Fruit fly (Drosophila melanogaster) whole organism, wandering third instar larva: ENCODE measurements around the gene CG10366.

Experiments
- Abd-B ChIP-seq: fragments of >200 bp; optimal IDR thresholded peaks from 2 replicates; lab custom pipeline; 2017; ENCODE audit warnings: missing biosample characterization, missing genetic modification characterization
- CG9705 ChIP-seq: fragments of 200-800 bp; sonication (Bioruptor generic); optimal IDR thresholded peaks from 2 replicates; lab custom pipeline; 2018; ENCODE audit warnings: missing biosample characterization, mild to moderate bottlenecking, missing genetic modification characterization
- CrebA ChIP-seq: fragments of 200-800 bp; sonication (Bioruptor generic); optimal IDR thresholded peaks from 2 replicates; lab custom pipeline; 2016; ENCODE audit warnings: missing biosample characterization, mild to moderate bottlenecking, missing genetic modification characterization, borderline replicate concordance
- Dfd ChIP-seq: fragments of >200 bp; optimal IDR thresholded peaks from 2 replicates; lab custom pipeline; 2017; ENCODE audit warnings: missing biosample characterization, missing genetic modification characterization
- GATAd ChIP-seq: sonication (Bioruptor generic); optimal IDR thresholded peaks from 2 replicates; lab custom pipeline; 2016; ENCODE audit warnings: missing biosample characterization, missing genetic modification characterization
- HLH106 ChIP-seq: fragments of 200-800 bp; optimal IDR thresholded peaks from 3 replicates; lab custom pipeline; 2019; ENCODE audit warnings: missing biosample characterization, mild to moderate bottlenecking, missing genetic modification characterization, moderate library complexity
- Hnf4 ChIP-seq: fragments of 200-800 bp; sonication (Bioruptor generic); optimal IDR thresholded peaks from 2 replicates; lab custom pipeline; 2016; ENCODE audit warnings: missing biosample characterization, mild to moderate bottlenecking, missing genetic modification characterization
- Hr83 ChIP-seq: fragments of 200-300 bp; sonication (Bioruptor generic); optimal IDR thresholded peaks from 2 replicates; lab custom pipeline; 2016; ENCODE audit warnings: missing biosample characterization, mild to moderate bottlenecking, missing genetic modification characterization, moderate library complexity; ENCODE audit not compliant: poor library complexity, severe bottlenecking
- Jra ChIP-seq: sonication (Bioruptor generic); optimal IDR thresholded peaks from 2 replicates; lab custom pipeline; 2016; ENCODE audit warnings: missing biosample characterization, missing genetic modification characterization
- Mio ChIP-seq: sonication (Bioruptor generic); optimal IDR thresholded peaks from 2 replicates; lab custom pipeline; 2016; ENCODE audit warnings: missing biosample characterization, missing genetic modification characterization
- N ChIP-seq: fragments of >200 bp; optimal IDR thresholded peaks from 2 replicates; lab custom pipeline; 2018; ENCODE audit warnings: missing biosample characterization, missing external identifiers, missing genetic modification characterization
- OdsH ChIP-seq: fragments of 200-800 bp; sonication (Bioruptor generic); optimal IDR thresholded peaks from 2 replicates; lab custom pipeline; 2016; ENCODE audit warnings: missing biosample characterization, mild to moderate bottlenecking, missing genetic modification characterization
- Rel ChIP-seq, 2 experiments: fragments of 200-800 bp; sonication (Bioruptor generic) in 1 of 2; optimal IDR thresholded peaks; 2 replicates in 1 of 2; 3 replicates in 1 of 2; lab custom pipeline; 2016 to 2019; ENCODE audit warnings: mild to moderate bottlenecking in 2 of 2, missing biosample characterization in 2 of 2, missing genetic modification characterization in 2 of 2, moderate library complexity in 1 of 2
- Sp1 ChIP-seq: fragments of 200-800 bp; sonication (Bioruptor generic); optimal IDR thresholded peaks from 3 replicates; lab custom pipeline; 2019; ENCODE audit warnings: missing biosample characterization, mild to moderate bottlenecking, missing genetic modification characterization, moderate library complexity
- br ChIP-seq: fragments of 200-800 bp; sonication (Bioruptor generic); optimal IDR thresholded peaks from 2 replicates; lab custom pipeline; 2016; ENCODE audit warnings: missing biosample characterization, missing genetic modification characterization
- brk ChIP-seq: fragments of 200-800 bp; sonication (Bioruptor generic); optimal IDR thresholded peaks from 2 replicates; lab custom pipeline; 2016; ENCODE audit warnings: missing biosample characterization, mild to moderate bottlenecking, missing genetic modification characterization
- dmrt93B ChIP-seq: fragments of 200-800 bp; sonication (Bioruptor generic); optimal IDR thresholded peaks from 2 replicates; lab custom pipeline; 2018; ENCODE audit warnings: missing biosample characterization, mild to moderate bottlenecking, missing genetic modification characterization
- dsf ChIP-seq: sonication (Bioruptor generic); optimal IDR thresholded peaks from 2 replicates; lab custom pipeline; 2016; ENCODE audit warnings: missing biosample characterization, missing genetic modification characterization, borderline replicate concordance
- ey ChIP-seq: fragments of 200-800 bp; sonication (Bioruptor generic); optimal IDR thresholded peaks from 2 replicates; lab custom pipeline; 2016; ENCODE audit warnings: missing biosample characterization, missing genetic modification characterization
- foxo ChIP-seq, 2 experiments: fragments of 200-800 bp; sonication (Bioruptor generic); optimal IDR thresholded peaks; 2 replicates in 1 of 2; 3 replicates in 1 of 2; lab custom pipeline; 2016 to 2017; ENCODE audit warnings: missing biosample characterization in 2 of 2, missing genetic modification characterization in 2 of 2
- fru ChIP-seq: fragments of 200-800 bp; sonication (Bioruptor generic); optimal IDR thresholded peaks from 3 replicates; lab custom pipeline; 2016; ENCODE audit warnings: missing biosample characterization, mild to moderate bottlenecking, missing genetic modification characterization
- h ChIP-seq: fragments of 200-800 bp; sonication (Bioruptor generic); optimal IDR thresholded peaks from 3 replicates; lab custom pipeline; 2016; ENCODE audit warnings: missing biosample characterization, mild to moderate bottlenecking, missing genetic modification characterization
- lola ChIP-seq: fragments of >200 bp; optimal IDR thresholded peaks from 2 replicates; lab custom pipeline; 2017; ENCODE audit warnings: missing biosample characterization, missing genetic modification characterization
- psq ChIP-seq: fragments of 200-800 bp; sonication (Bioruptor generic); optimal IDR thresholded peaks from 3 replicates; lab custom pipeline; 2017; ENCODE audit warnings: missing biosample characterization, mild to moderate bottlenecking, missing genetic modification characterization, moderate library complexity
- rgr ChIP-seq: fragments of 200-800 bp; sonication (Bioruptor generic); optimal IDR thresholded peaks from 3 replicates; lab custom pipeline; 2016; ENCODE audit warnings: missing biosample characterization, mild to moderate bottlenecking, missing genetic modification characterization
- sv ChIP-seq: fragments of 200-800 bp; sonication (Bioruptor generic); optimal IDR thresholded peaks from 3 replicates; lab custom pipeline; 2016; ENCODE audit warnings: missing biosample characterization, missing genetic modification characterization
- tai ChIP-seq: sonication (Bioruptor generic); optimal IDR thresholded peaks from 2 replicates; lab custom pipeline; 2016; ENCODE audit warnings: missing biosample characterization, missing genetic modification characterization
- usp ChIP-seq: fragments of >200 bp; optimal IDR thresholded peaks from 2 replicates; lab custom pipeline; 2017; ENCODE audit warnings: missing biosample characterization, missing genetic modification characterization
- woc ChIP-seq: sonication (Bioruptor generic); optimal IDR thresholded peaks from 2 replicates; lab custom pipeline; 2016; ENCODE audit warnings: missing biosample characterization, mild to moderate bottlenecking, missing genetic modification characterization

CG10366 gene

dm6 chr2L:19586436-19587333, 2.6 kb downstream of the CG10366 start, which contains the start of gene Lar:
Gene Lar, plus strand, starts transcription at chr2L:19586623.
- TF ChIP-seq usp (no peak), Hr83 (GFP tag; lab: Kevin White, UChicago) (peak; percentile 72), Sp1 (GFP tag; lab: Kevin White, UChicago) (peak; percentile 55), fru (peak; percentile 61), Jra (GFP tag; lab: Kevin White, UChicago) (no peak), dsf (no peak), ey (peak; percentile 55), h (GFP tag; lab: Kevin White, UChicago) (peak; percentile 61), Rel (GFP tag; optimal IDR thresholded peaks at IDR 0.05; lab: Kevin White, UChicago) (no peak), Rel (tag; optimal IDR thresholded peaks at IDR 0.05; lab: Kevin White, UChicago) (peak; percentile 47), br (GFP tag; lab: Kevin White, UChicago) (peak; percentile 65), sv (GFP tag; lab: Kevin White, UChicago) (peak; percentile 72), OdsH (peak; percentile 41), psq (peak; percentile 43), HLH106 (peak; percentile 59), woc (GFP tag; lab: Kevin White, UChicago) (peak; percentile 63), Hnf4 (GFP tag; lab: Kevin White, UChicago) (no peak), rgr (GFP tag; lab: Kevin White, UChicago) (peak; percentile 70), foxo (GFP tag; optimal IDR thresholded peaks at IDR 0.05; lab: Kevin White, UChicago) (peak in 1 of 2 experiments; percentile 70)

dm6 chr2L:19587334-19587659, 3.3 kb downstream of the CG10366 start:
- TF ChIP-seq dsf (no peak), Abd-B (no peak), N (peak; percentile 66), lola (no peak)

dm6 chr2L:19588924-19589323, 4.9 kb downstream of the CG10366 start:
- TF ChIP-seq dsf = no peak
- no peak for TF ChIP-seq Dfd (GFP tag; lab: Kevin White, UChicago)
- TF ChIP-seq h (GFP tag; lab: Kevin White, UChicago) = no peak
- no peak for TF ChIP-seq usp
- no peak for TF ChIP-seq OdsH
- TF ChIP-seq, all 38 proteins: peak for 0

dm6 chr2L:19590629-19591028, 6.6 kb downstream of the CG10366 start:
- no peak for TF ChIP-seq GATAd (GFP tag; lab: Kevin White, UChicago)
- TF ChIP-seq OdsH = no peak
- no peak for TF ChIP-seq woc (GFP tag; lab: Kevin White, UChicago)
- TF ChIP-seq CrebA (GFP tag; lab: Kevin White, UChicago) = no peak
- no peak for TF ChIP-seq Dfd (GFP tag; lab: Kevin White, UChicago)
- TF ChIP-seq dmrt93B = no peak
- no peak for TF ChIP-seq Rel (GFP tag; optimal IDR thresholded peaks at IDR 0.05; lab: Kevin White, UChicago)
- TF ChIP-seq Rel (tag; optimal IDR thresholded peaks at IDR 0.05; lab: Kevin White, UChicago) = no peak
- no peak for TF ChIP-seq brk (GFP tag; lab: Kevin White, UChicago)
- no peak for TF ChIP-seq CG9705 (GFP tag; lab: Kevin White, UChicago)
- no peak for TF ChIP-seq tai (GFP tag; lab: Kevin White, UChicago)
- no peak for TF ChIP-seq fru
- no peak for TF ChIP-seq foxo (GFP tag; optimal IDR thresholded peaks at IDR 0.05; lab: Kevin White, UChicago)
- no peak for TF ChIP-seq Sp1 (GFP tag; lab: Kevin White, UChicago)
- TF ChIP-seq, all 38 proteins: peak for 0

- peak; percentile 90 for TF ChIP-seq Dfd (GFP tag; lab: Kevin White, UChicago)
- TF ChIP-seq Mio (GFP tag; lab: Kevin White, UChicago) = no peak
- TF ChIP-seq Sp1 (GFP tag; lab: Kevin White, UChicago) = no peak
- no peak for TF ChIP-seq brk (GFP tag; lab: Kevin White, UChicago)
- TF ChIP-seq CrebA (GFP tag; lab: Kevin White, UChicago) = no peak
Observed at dm6 chr2L:19594102-19594501, 10.1 kb downstream of the CG10366 start.
